Worm (Caenorhabditis elegans) whole organism, midembryonic: ENCODE measurements around the gene Y41D4A.3.

Experiments used
- T22C8.4 ChIP-seq: fragments of 200-800 bp; sonication (Bioruptor generic); IDR thresholded peaks from 2 replicates; pipeline ENCODE4 v1.3.6; 2022; ENCODE audit warnings: missing genetic modification characterization, missing compliant biosample characterization
- cog-1 ChIP-seq: sonication (generic microtip); optimal IDR thresholded peaks from 2 replicates; lab custom pipeline; 2016; ENCODE audit warnings: missing genetic modification characterization, missing compliant biosample characterization
- tab-1 ChIP-seq: fragments of 200-800 bp; sonication (Bioruptor generic); IDR thresholded peaks from 2 replicates; pipeline ENCODE4 v1.3.6; 2022; ENCODE audit warnings: missing genetic modification characterization, missing compliant biosample characterization

- TF ChIP-seq tab-1 (GFP tag; lab: Robert Waterston, UW) (no peak), T22C8.4 (no peak), cog-1 (no peak)
These were observed 28.0 kb downstream of the Y41D4A.3 start, which contains the start of gene frpr-19 for ce11 chrIV:1781559-1781958.
